Worm (Caenorhabditis elegans): Measurements from ENCODE around the gene sra-12.

sra-12 gene

DNA sequence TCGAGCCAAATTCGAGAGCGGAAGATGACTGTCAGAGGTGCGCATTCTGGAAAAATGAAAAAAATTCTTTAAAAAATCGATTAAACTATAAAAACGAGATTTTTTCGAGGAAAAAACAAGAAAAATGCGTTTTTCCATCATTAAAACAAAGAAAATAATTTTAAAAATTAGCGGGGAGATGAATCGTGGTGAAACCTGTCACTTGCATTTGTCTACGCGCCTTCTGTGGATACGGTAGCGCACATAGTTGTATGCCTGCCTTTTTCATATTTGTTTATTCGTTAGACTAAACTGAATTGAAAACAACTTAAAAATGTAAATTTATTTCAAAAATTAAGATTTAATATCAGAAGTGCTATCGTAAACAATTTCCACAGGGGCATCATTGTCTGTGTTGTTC lies 19.9 kb downstream of the sra-12 start, which contains the start of gene egg-3:
Gene egg-3, minus strand, starts transcription at position 46 of the 400 bp plus-strand sequence.
- no peak for TF ChIP-seq rnt-1 (tag; optimal IDR thresholded peaks at IDR 0.05)
- no peak for TF ChIP-seq nfya-1 (tag; optimal IDR thresholded peaks at IDR 0.05)
- no peak for TF ChIP-seq ref-2 (tag; optimal IDR thresholded peaks at IDR 0.05)
- no peak for TF ChIP-seq ceh-18 (tag; optimal IDR thresholded peaks at IDR 0.05)
- no peak for TF ChIP-seq hlh-15 (tag; optimal IDR thresholded peaks at IDR 0.05)
- TF ChIP-seq hlh-8 (tag; optimal IDR thresholded peaks at IDR 0.05) = no peak
- no peak for TF ChIP-seq ceh-24 (tag; optimal IDR thresholded peaks at IDR 0.05)
- no peak for TF ChIP-seq ceh-30 (tag; optimal IDR thresholded peaks at IDR 0.05)
- TF ChIP-seq unc-3 (GFP tag; conservative IDR thresholded peaks at IDR 0.05) = no peak
- no peak for TF ChIP-seq unc-3 (tag; optimal IDR thresholded peaks at IDR 0.05)
- no peak for TF ChIP-seq ceh-19 (GFP tag; optimal IDR thresholded peaks at IDR 0.05)
- TF ChIP-seq sdc-2 (tag; optimal IDR thresholded peaks at IDR 0.05) = no peak
- TF ChIP-seq ceh-14 (tag; optimal IDR thresholded peaks at IDR 0.05) = no peak
- TF ChIP-seq lin-11 (tag; optimal IDR thresholded peaks at IDR 0.05) = no peak
- TF ChIP-seq ceh-22 (tag; optimal IDR thresholded peaks at IDR 0.05) = no peak
- TF ChIP-seq F13H6.1 (tag; optimal IDR thresholded peaks at IDR 0.05) = no peak
- no peak for TF ChIP-seq ceh-34 (tag; optimal IDR thresholded peaks at IDR 0.05)
- TF ChIP-seq mec-3 (tag; optimal IDR thresholded peaks at IDR 0.05; ENCODE audit: borderline replicate concordance) = no peak
- TF ChIP-seq npax-4 (tag; optimal IDR thresholded peaks at IDR 0.05) = no peak
- TF ChIP-seq hlh-30 (tag; optimal IDR thresholded peaks at IDR 0.05; ENCODE audit: insufficient read depth) = no peak

DNA sequence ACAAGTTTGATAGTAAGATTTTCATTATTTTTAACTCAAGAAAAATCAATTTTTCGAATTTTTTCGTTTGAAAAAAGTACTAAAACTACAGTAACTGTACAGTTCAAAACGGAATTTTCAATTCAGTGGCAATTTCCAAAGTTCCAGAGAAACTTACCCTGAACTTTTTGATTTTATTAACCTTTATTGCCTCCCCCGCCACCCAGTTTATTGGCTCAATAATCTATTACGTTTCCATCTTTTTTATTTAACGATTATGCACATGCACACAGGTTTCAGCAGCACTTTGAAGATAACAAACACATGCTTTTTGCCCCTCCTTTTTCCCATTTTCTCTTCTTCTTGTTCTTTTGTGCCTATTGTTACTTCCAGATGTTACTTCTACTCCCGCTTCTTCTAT lies 23.7 kb downstream of the sra-12 start, which contains the start of gene lurp-1:
Gene lurp-1, plus strand, starts transcription at position 301 of the 400 bp plus-strand sequence.
- no peak for TF ChIP-seq nhr-232 (tag; optimal IDR thresholded peaks at IDR 0.05)
- TF ChIP-seq ceh-24 (tag; optimal IDR thresholded peaks at IDR 0.05) = no peak
- no peak for TF ChIP-seq madf-2 (tag; optimal IDR thresholded peaks at IDR 0.05)
- TF ChIP-seq dve-1 (tag; optimal IDR thresholded peaks at IDR 0.05) = no peak
- TF ChIP-seq hlh-30 (tag; optimal IDR thresholded peaks at IDR 0.05; ENCODE audit: insufficient read depth) = no peak
- no peak for TF ChIP-seq unc-86 (tag; optimal IDR thresholded peaks at IDR 0.05)
- no peak for TF ChIP-seq npax-4 (tag; optimal IDR thresholded peaks at IDR 0.05)
- TF ChIP-seq zip-5 (tag; optimal IDR thresholded peaks at IDR 0.05) = no peak

DNA sequence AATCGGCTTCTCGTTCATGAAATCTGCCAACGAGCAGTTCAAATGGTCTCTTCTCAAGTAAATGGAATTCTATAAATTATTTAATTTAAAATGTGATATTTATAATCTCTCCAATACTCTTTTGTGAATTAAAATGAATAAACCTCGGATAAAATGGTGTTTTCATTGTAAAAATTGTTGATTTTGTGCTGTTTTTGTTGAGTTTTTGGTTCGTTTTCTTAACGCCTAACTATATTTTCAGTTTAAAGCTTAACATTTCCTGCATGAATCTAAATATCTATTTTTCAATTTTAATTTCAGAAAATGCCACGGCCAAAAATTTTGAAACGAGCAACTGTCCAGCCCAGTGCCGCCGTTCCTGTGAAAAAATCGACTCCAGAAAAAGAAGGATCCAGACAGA lies 30.6 kb downstream of the sra-12 start, which contains the start of gene orc-2:
Gene orc-2, plus strand, starts transcription at position 301 of the 400 bp plus-strand sequence.
- TF ChIP-seq hlh-6 (tag; optimal IDR thresholded peaks at IDR 0.05) (no peak), ceh-45 (GFP tag; IDR thresholded peaks at IDR 0.05) (no peak), ceh-22 (tag; optimal IDR thresholded peaks at IDR 0.05) (no peak), npax-4 (tag; optimal IDR thresholded peaks at IDR 0.05) (no peak), zip-5 (tag; optimal IDR thresholded peaks at IDR 0.05) (no peak), pat-9 (tag; optimal IDR thresholded peaks at IDR 0.05) (no peak), C08G9.2 (tag; optimal IDR thresholded peaks at IDR 0.05) (no peak)

DNA sequence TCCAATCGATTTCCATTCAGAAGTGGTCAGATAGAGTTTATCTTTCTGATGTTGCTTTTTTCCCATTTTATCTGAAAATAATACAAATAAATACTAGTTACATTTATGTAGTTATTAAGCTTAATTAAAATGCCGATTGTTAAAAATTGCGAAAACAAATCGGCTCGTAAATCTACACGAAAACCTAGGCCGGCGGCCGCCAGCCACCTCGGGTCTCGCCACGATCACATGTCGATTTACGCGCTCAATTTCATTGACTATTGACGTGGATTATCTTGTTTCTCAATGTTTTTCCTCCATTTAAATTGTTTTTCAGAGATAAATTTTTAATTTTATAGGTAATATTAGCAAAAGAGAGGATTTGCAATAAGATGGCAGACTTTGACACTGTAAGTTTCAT lies 31.7 kb downstream of the sra-12 start, which contains the start of the genes cyn-4 and copz-1:
Gene cyn-4, minus strand, starts transcription at position 71 of the 400 bp plus-strand sequence.
Gene copz-1, plus strand, starts transcription at position 339 of the 400 bp plus-strand sequence.
- no peak for TF ChIP-seq ztf-16 (tag; optimal IDR thresholded peaks at IDR 0.05)
- TF ChIP-seq che-1 (tag; optimal IDR thresholded peaks at IDR 0.05) = no peak
- TF ChIP-seq gmeb-2 (tag; optimal IDR thresholded peaks at IDR 0.05) = no peak
- no peak for TF ChIP-seq nhr-232 (tag; optimal IDR thresholded peaks at IDR 0.05)
- peak; percentile 73 for TF ChIP-seq ref-2 (tag; optimal IDR thresholded peaks at IDR 0.05)
- peak; percentile 73 for TF ChIP-seq unc-42 (tag; optimal IDR thresholded peaks at IDR 0.05)
- TF ChIP-seq zip-5 (tag; optimal IDR thresholded peaks at IDR 0.05) = peak; percentile 70
- peak; percentile 60 for TF ChIP-seq nfya-1 (tag; optimal IDR thresholded peaks at IDR 0.05)
- no peak for TF ChIP-seq ahr-1 (tag; optimal IDR thresholded peaks at IDR 0.05)
- TF ChIP-seq ceh-2 (tag; optimal IDR thresholded peaks at IDR 0.05) = peak; percentile 92
- no peak for TF ChIP-seq unc-55 (GFP tag; optimal IDR thresholded peaks at IDR 0.05)
- TF ChIP-seq ceh-22 (tag; optimal IDR thresholded peaks at IDR 0.05) = no peak
- TF ChIP-seq ets-4 (tag; optimal IDR thresholded peaks at IDR 0.05) = peak; percentile 87
- peak; percentile 78 for TF ChIP-seq tbx-7 (tag; optimal IDR thresholded peaks at IDR 0.05)
- TF ChIP-seq elt-2 (tag; optimal IDR thresholded peaks at IDR 0.05) = peak; percentile 65
- no peak for TF ChIP-seq pat-9 (tag; optimal IDR thresholded peaks at IDR 0.05)
- no peak for TF ChIP-seq fax-1 (tag; optimal IDR thresholded peaks at IDR 0.05)
- TF ChIP-seq C08G9.2 (tag; optimal IDR thresholded peaks at IDR 0.05) = peak; percentile 89
- TF ChIP-seq ceh-30 (tag; optimal IDR thresholded peaks at IDR 0.05) = no peak
- peak; percentile 41 for TF ChIP-seq rnt-1 (tag; optimal IDR thresholded peaks at IDR 0.05)
- no peak for TF ChIP-seq npax-4 (tag; optimal IDR thresholded peaks at IDR 0.05)
- no peak for TF ChIP-seq T23F11.4 (GFP tag; optimal IDR thresholded peaks at IDR 0.05)
- TF ChIP-seq C38D4.7 (GFP tag; optimal IDR thresholded peaks at IDR 0.05) = no peak
- TF ChIP-seq unc-86 (tag; optimal IDR thresholded peaks at IDR 0.05) = no peak
- TF ChIP-seq lim-6 (tag; optimal IDR thresholded peaks at IDR 0.05) = peak; percentile 48
- peak; percentile 55 for TF ChIP-seq hlh-8 (tag; optimal IDR thresholded peaks at IDR 0.05)
- peak; percentile 94 for TF ChIP-seq ceh-31 (tag; optimal IDR thresholded peaks at IDR 0.05)
- peak; percentile 14 for TF ChIP-seq ceh-19 (GFP tag; optimal IDR thresholded peaks at IDR 0.05)
- TF ChIP-seq unc-3 (GFP tag; conservative IDR thresholded peaks at IDR 0.05) = 0 out of 2 replicates have a peak, but pooled peaks have one; percentile 17
- no peak for TF ChIP-seq unc-3 (tag; optimal IDR thresholded peaks at IDR 0.05)
- TF ChIP-seq pqm-1 (tag; optimal IDR thresholded peaks at IDR 0.05) = no peak
- peak; percentile 69 for TF ChIP-seq ceh-14 (tag; optimal IDR thresholded peaks at IDR 0.05)

Data from whole organism, late embryonic.